Fruit fly (Drosophila melanogaster): ENCODE results near the gene CG13043.

dm6 chr3L:16339873-16340272 is 34.2 kb upstream of the CG13043 start:
- TF ChIP-seq fd96Ca (GFP tag; IDR thresholded peaks at IDR 0.05), result no peak
- no peak for TF ChIP-seq CG8301 (tag; optimal IDR thresholded peaks at IDR 0.05)
- TF ChIP-seq CG10348 (GFP tag; IDR thresholded peaks at IDR 0.05), result no peak
- TF ChIP-seq gl (tag; optimal IDR thresholded peaks at IDR 0.05), result no peak

Measured in whole organism, pupa.